Worm (Caenorhabditis elegans) whole organism, L2 larva: ENCODE measurements around the gene F28H6.8.

Source experiments
- C34F6.9 ChIP-seq: fragments of 150-350 bp; optimal IDR thresholded peaks from 2 replicates; lab custom pipeline; 2014; ENCODE audit warnings: missing biosample characterization, missing genetic modification characterization
- F13H6.1 ChIP-seq: sonication (generic microtip); optimal IDR thresholded peaks from 2 replicates; lab custom pipeline; 2016; ENCODE audit warnings: missing genetic modification characterization, missing compliant biosample characterization
- R02D3.7 ChIP-seq: fragments of 150-350 bp; optimal IDR thresholded peaks from 2 replicates; lab custom pipeline; 2014; ENCODE audit warnings: missing biosample characterization, missing genetic modification characterization
- Y55F3AM.14 ChIP-seq: fragments of 200-800 bp; sonication (Bioruptor generic); optimal IDR thresholded peaks from 2 replicates; lab custom pipeline; 2018; ENCODE audit warnings: mild to moderate bottlenecking, missing genetic modification characterization, missing compliant biosample characterization
- ZK546.5 ChIP-seq: sonication (generic microtip); optimal IDR thresholded peaks from 2 replicates; lab custom pipeline; 2017; ENCODE audit warnings: missing biosample characterization, missing genetic modification characterization
- alr-1 ChIP-seq: fragments of 150-350 bp; optimal IDR thresholded peaks from 2 replicates; lab custom pipeline; 2014; ENCODE audit warnings: missing biosample characterization, missing genetic modification characterization
- aly-2 ChIP-seq: fragments of 150-350 bp; optimal IDR thresholded peaks from 2 replicates; lab custom pipeline; 2014; ENCODE audit warnings: missing biosample characterization, missing genetic modification characterization
- ama-1 ChIP-seq: fragments of 150-350 bp; optimal IDR thresholded peaks from 2 replicates; lab custom pipeline; 2018; ENCODE audit warnings: inconsistent platforms
- blmp-1 ChIP-seq: sonication (generic microtip); optimal IDR thresholded peaks from 2 replicates; lab custom pipeline; 2017; ENCODE audit warnings: missing genetic modification characterization, mild to moderate bottlenecking, missing compliant biosample characterization, antibody characterized with exemption, moderate library complexity; ENCODE audit not compliant: insufficient read depth
- ceh-16 ChIP-seq: fragments of 150-350 bp; optimal IDR thresholded peaks from 2 replicates; lab custom pipeline; 2014; ENCODE audit warnings: missing biosample characterization, missing genetic modification characterization
- ceh-82 ChIP-seq: fragments of 150-350 bp; optimal IDR thresholded peaks from 2 replicates; lab custom pipeline; 2014; ENCODE audit warnings: missing biosample characterization, missing genetic modification characterization
- crh-2 ChIP-seq: sonication (generic microtip); optimal IDR thresholded peaks from 2 replicates; lab custom pipeline; 2017; ENCODE audit warnings: missing biosample characterization, missing genetic modification characterization
- egl-27 ChIP-seq: sonication (generic microtip); optimal IDR thresholded peaks from 3 replicates; lab custom pipeline; 2017; ENCODE audit warnings: missing biosample characterization, missing genetic modification reagents, missing genetic modification characterization
- fos-1 ChIP-seq: fragments of 150-350 bp; optimal IDR thresholded peaks from 2 replicates; lab custom pipeline; 2014; ENCODE audit warnings: missing biosample characterization, missing genetic modification characterization
- lin-13 ChIP-seq: fragments of 150-350 bp; optimal IDR thresholded peaks from 2 replicates; lab custom pipeline; 2014; ENCODE audit warnings: missing biosample characterization, missing genetic modification reagents, missing genetic modification characterization
- mdl-1 ChIP-seq, 2 experiments: fragments of 150-350 bp in 1 of 2; sonication (generic microtip) in 1 of 2; optimal IDR thresholded peaks; 2 replicates each; lab custom pipeline; 2017; ENCODE audit warnings: missing biosample characterization in 2 of 2, missing genetic modification characterization in 2 of 2
- nhr-10 ChIP-seq: sonication (generic microtip); optimal IDR thresholded peaks from 2 replicates; lab custom pipeline; 2017; ENCODE audit warnings: missing biosample characterization, missing genetic modification characterization
- nhr-11 ChIP-seq: fragments of 150-350 bp; optimal IDR thresholded peaks from 2 replicates; lab custom pipeline; 2014; ENCODE audit warnings: missing biosample characterization, missing genetic modification characterization
- nhr-12 ChIP-seq: fragments of 150-350 bp; optimal IDR thresholded peaks from 2 replicates; lab custom pipeline; 2014; ENCODE audit warnings: missing biosample characterization, missing genetic modification characterization
- nhr-129 ChIP-seq: fragments of 150-350 bp; optimal IDR thresholded peaks from 2 replicates; lab custom pipeline; 2014; ENCODE audit warnings: missing biosample characterization, missing genetic modification characterization
- nhr-23 ChIP-seq: fragments of 150-350 bp; optimal IDR thresholded peaks from 2 replicates; lab custom pipeline; 2014; ENCODE audit warnings: missing biosample characterization, missing genetic modification reagents, missing genetic modification characterization
- nhr-237 ChIP-seq: fragments of 150-350 bp; optimal IDR thresholded peaks from 2 replicates; lab custom pipeline; 2014; ENCODE audit warnings: missing biosample characterization, missing genetic modification characterization
- nhr-25 ChIP-seq: fragments of 150-350 bp; sonication (generic microtip); optimal IDR thresholded peaks from 3 replicates; lab custom pipeline; 2014; ENCODE audit warnings: missing biosample characterization, missing genetic modification characterization
- nhr-6 ChIP-seq: fragments of 150-350 bp; optimal IDR thresholded peaks from 2 replicates; lab custom pipeline; 2014; ENCODE audit warnings: missing biosample characterization, missing genetic modification characterization
- nhr-77 ChIP-seq: fragments of 150-350 bp; optimal IDR thresholded peaks from 2 replicates; lab custom pipeline; 2014; ENCODE audit warnings: missing biosample characterization, missing genetic modification characterization
- sem-4 ChIP-seq: fragments of 150-350 bp; optimal IDR thresholded peaks from 2 replicates; lab custom pipeline; 2014; ENCODE audit warnings: missing biosample characterization, missing genetic modification reagents, missing genetic modification characterization
- skn-1 ChIP-seq: sonication (generic microtip); optimal IDR thresholded peaks from 2 replicates; lab custom pipeline; 2017; ENCODE audit warnings: missing biosample characterization, missing genetic modification characterization
- sma-3 ChIP-seq: sonication (generic microtip); optimal IDR thresholded peaks from 2 replicates; lab custom pipeline; 2016; ENCODE audit warnings: missing genetic modification reagents, missing genetic modification characterization, missing compliant biosample characterization
- unc-62 ChIP-seq: fragments of 150-350 bp; optimal IDR thresholded peaks from 2 replicates; lab custom pipeline; 2014; ENCODE audit warnings: missing biosample characterization, missing genetic modification reagents, missing genetic modification characterization
- ztf-1 ChIP-seq: fragments of 200-800 bp; sonication (Bioruptor generic); conservative IDR thresholded peaks from 2 replicates; pipeline ENCODE4 v1.3.6; 2022; ENCODE audit warnings: missing genetic modification characterization, missing compliant biosample characterization
- ztf-4 ChIP-seq: fragments of 150-350 bp; optimal IDR thresholded peaks from 2 replicates; lab custom pipeline; 2014; ENCODE audit warnings: missing biosample characterization, missing genetic modification characterization

Gene F28H6.8

DNA sequence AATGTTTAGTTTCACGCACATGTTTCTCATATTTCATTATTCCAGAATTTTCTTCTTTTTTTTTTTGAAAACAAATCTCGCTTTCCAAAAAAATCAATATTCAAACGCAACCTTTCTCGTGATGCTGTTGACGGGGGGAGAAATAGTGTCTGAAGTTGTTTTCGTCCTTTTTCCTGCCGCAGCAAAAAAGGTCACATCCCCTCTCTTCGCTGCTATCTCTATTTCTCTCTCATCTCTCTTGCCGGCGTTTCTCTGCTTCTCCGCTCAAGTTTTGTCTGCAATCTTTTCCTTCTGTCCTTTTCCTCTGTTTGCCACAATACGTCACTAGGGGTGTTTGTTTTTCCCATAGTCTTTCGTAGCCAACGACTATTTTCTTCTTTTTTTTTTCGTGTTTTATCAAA, 12.6 kb upstream of the F28H6.8 start (continued):
- TF ChIP-seq ceh-82 (tag; lab: Kevin White, UChicago) (peak; percentile 3), nhr-23 (tag; lab: Kevin White, UChicago) (no peak), nhr-11 (tag; lab: Kevin White, UChicago) (no peak), mdl-1 (tag; optimal IDR thresholded peaks at IDR 0.05; lab: Kevin White, UChicago) (peak in 1 of 2 experiments; percentile 69), fos-1 (tag; lab: Kevin White, UChicago) (peak; percentile 80), R02D3.7 (no peak), ama-1 (lab: Kevin White, UChicago) (peak; percentile 63), nhr-6 (tag; lab: Kevin White, UChicago) (peak; percentile 69), nhr-237 (tag; lab: Kevin White, UChicago) (no peak), ceh-16 (tag; lab: Kevin White, UChicago) (no peak), aly-2 (no peak), sem-4 (peak; percentile 68), skn-1 (tag; lab: Kevin White, UChicago) (peak; percentile 61), egl-27 (tag; lab: Kevin White, UChicago) (peak; percentile 58)

DNA sequence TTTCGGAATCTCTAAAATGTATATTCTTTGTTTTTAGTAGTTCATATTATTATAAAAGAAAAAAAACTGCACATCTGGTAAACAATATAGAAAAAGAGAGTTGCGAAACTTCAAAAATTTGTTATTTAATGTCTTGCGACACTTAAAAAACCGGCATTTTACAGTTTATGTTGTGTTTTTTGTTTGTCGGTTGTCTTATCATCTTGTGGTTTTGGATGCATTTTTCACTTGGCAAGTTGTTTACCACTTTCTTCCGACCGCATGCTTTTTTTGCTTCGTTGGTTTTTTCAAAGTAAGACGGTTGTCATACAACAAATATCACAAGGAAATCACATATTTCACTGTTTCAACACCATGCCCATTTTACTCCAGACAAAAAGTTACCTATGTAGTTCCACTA, 11.5 kb upstream of the F28H6.8 start:
- TF ChIP-seq crh-2 (tag; lab: Kevin White, UChicago) (peak; percentile 16), blmp-1 (tag; lab: Kevin White, UChicago) (no peak), nhr-129 (tag; lab: Kevin White, UChicago) (peak; percentile 35)

DNA sequence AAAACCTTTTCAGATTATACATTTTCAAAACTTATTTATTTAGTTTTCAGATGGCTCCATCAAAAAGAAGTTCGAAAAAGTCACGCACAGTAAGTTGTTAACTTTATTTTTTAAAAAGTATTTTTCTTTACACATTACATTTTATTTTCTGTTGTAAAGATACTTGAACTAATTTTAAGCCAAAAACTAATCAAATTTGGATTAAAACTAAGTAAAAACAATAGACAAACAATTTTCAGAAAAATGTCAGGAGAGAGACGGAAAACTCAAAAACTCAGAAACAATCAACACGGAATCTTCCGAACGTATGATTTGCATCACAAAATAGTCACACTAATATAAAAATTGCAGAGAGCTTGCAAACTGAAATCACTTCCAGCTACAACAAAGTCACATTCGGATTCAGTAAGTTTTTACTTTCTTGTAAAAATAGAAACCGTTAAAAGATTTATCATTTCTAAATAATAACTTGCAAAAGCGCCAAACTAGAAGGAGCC, 7.8 kb upstream of the F28H6.8 start, which contains the start of gene ceh-89:
Gene ceh-89 (plus strand): TSS at position 51 of the 497 bp plus-strand sequence.
- TF ChIP-seq Y55F3AM.14 (GFP tag; lab: Kevin White, UChicago) (no peak), alr-1 (tag; lab: Kevin White, UChicago) (no peak), F13H6.1 (no peak), ZK546.5 (no peak), crh-2 (tag; lab: Kevin White, UChicago) (no peak), fos-1 (tag; lab: Kevin White, UChicago) (no peak), ztf-1 (no peak), C34F6.9 (tag; lab: Kevin White, UChicago) (no peak), lin-13 (GFP tag; lab: Kevin White, UChicago) (no peak), nhr-77 (tag; lab: Kevin White, UChicago) (no peak), aly-2 (no peak), nhr-237 (tag; lab: Kevin White, UChicago) (no peak), unc-62 (GFP tag; lab: Kevin White, UChicago) (no peak)

DNA sequence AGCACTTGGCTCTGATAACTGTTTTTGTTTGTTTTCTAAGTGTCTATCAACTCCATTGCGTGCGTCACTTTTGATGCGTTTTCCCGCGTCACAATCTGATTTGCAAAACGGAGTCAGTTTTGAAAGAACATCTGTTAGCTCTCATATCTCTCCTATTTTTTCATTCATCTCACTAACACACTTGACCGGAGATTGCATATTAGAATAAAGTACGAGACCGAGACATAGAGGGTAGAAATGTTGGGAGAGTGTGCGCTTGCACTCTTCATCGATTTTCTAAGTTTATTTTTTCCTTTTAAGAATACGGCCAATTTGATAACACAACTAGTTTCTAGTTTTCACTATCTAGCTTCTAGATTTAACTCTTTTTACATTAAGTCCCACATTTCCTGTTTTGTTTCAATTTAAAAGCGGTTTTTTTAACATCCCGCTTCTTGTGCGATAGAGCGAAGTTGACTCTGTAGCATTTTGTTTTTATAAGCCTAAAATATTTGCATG, 7.2 kb upstream of the F28H6.8 start:
- no peak for TF ChIP-seq nhr-10
- TF ChIP-seq unc-62 (GFP tag; lab: Kevin White, UChicago): no peak
- no peak for TF ChIP-seq sma-3 (GFP tag; lab: Kevin White, UChicago)
- TF ChIP-seq Y55F3AM.14 (GFP tag; lab: Kevin White, UChicago): no peak
- TF ChIP-seq C34F6.9 (tag; lab: Kevin White, UChicago): peak; percentile 24
- TF ChIP-seq nhr-25 (tag; lab: Kevin White, UChicago): no peak

DNA sequence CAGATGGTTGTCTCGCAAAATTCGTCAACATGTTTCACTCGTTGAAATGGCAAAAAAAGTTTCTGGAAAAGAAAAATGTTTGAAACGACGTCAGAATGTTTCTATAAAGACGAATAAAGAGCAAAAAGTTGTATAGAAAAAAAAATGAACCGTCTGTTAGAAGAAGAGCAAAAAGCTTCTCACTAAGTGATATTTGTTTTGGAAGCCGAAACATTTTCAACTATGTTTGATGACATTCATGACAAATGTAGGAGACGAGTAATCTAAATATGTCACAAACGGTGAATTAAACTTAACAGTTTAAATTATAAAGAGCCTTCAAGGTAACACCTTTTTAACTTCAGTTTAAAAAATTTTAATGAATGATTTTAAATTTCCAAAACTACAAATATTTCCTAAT, 5.9 kb upstream of the F28H6.8 start, which contains the start of gene nkat-1:
Gene nkat-1 (minus strand): TSS at position 101 of the 400 bp plus-strand sequence.
- TF ChIP-seq ztf-4 (no peak), alr-1 (tag; lab: Kevin White, UChicago) (no peak), nhr-25 (tag; lab: Kevin White, UChicago) (no peak), nhr-12 (tag; lab: Kevin White, UChicago) (no peak), ztf-1 (no peak)

DNA sequence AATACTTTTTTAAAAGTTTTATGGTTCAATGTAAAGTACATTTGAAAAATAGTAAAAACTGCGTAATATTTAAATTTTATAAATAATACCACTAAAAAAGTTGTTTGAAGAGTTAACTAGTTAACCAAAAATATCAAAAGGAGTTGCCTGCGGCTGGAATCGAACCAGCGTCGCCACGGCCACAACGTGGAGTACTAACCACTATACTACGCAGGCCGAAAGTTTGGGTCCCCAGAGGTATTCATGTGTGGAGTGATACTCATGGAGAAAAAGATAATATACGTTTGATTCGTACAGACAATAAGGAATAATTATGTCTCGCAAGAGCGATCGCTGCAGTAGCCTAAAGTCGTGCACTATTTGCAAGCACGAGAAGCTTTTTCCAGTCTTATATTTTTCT, 2.7 kb upstream of the F28H6.8 start:
- TF ChIP-seq crh-2 (tag; lab: Kevin White, UChicago) (peak; percentile 5), sma-3 (GFP tag; lab: Kevin White, UChicago) (peak; percentile 20)
- TF ChIP-seq, all 48 proteins: peak for 2; not testable (repeated sequence) for 46
